Fruit fly (Drosophila melanogaster) whole organism, embryonic: Measurements from ENCODE around the gene gfzf.

Source experiments
- Ada2b ChIP-seq: fragments of 200-800 bp; sonication (Bioruptor generic); IDR thresholded peaks from 2 replicates; pipeline ENCODE4 v1.3.6; 2022; ENCODE audit warnings: missing biosample characterization, missing genetic modification characterization
- CG10321 ChIP-seq: fragments of 200-800 bp; sonication (Bioruptor generic); IDR thresholded peaks from 2 replicates; pipeline ENCODE4 v1.3.6; 2022; ENCODE audit warnings: missing biosample characterization, missing genetic modification characterization
- CG11398 ChIP-seq: fragments of 200-800 bp; sonication (Bioruptor generic); optimal IDR thresholded peaks from 2 replicates; lab custom pipeline; 2016; ENCODE audit warnings: missing biosample characterization, missing genetic modification characterization
- CG13123 ChIP-seq: fragments of 200-800 bp; sonication (Bioruptor generic); optimal IDR thresholded peaks from 2 replicates; lab custom pipeline; 2016; ENCODE audit warnings: missing biosample characterization, missing genetic modification characterization
- CG13424 ChIP-seq: fragments of 200-800 bp; sonication (Bioruptor generic); optimal IDR thresholded peaks from 2 replicates; lab custom pipeline; 2019; ENCODE audit warnings: missing biosample characterization, mild to moderate bottlenecking, missing genetic modification characterization, moderate library complexity
- CG14667 ChIP-seq: fragments of 200-800 bp; sonication (Bioruptor generic); IDR thresholded peaks from 2 replicates; pipeline ENCODE4 v1.3.6; 2022; ENCODE audit warnings: missing biosample characterization, missing genetic modification characterization
- CG16779 ChIP-seq: fragments of 200-800 bp; sonication (Bioruptor generic); IDR thresholded peaks from 2 replicates; pipeline ENCODE4 v1.3.6; 2022; ENCODE audit warnings: missing biosample characterization, missing genetic modification characterization
- CG17328 ChIP-seq: fragments of 200-800 bp; sonication (Bioruptor generic); IDR thresholded peaks from 2 replicates; pipeline ENCODE4 v1.3.6; 2022; ENCODE audit warnings: missing biosample characterization, missing genetic modification characterization
- CG17385 ChIP-seq: fragments of 200-800 bp; sonication (Bioruptor generic); optimal IDR thresholded peaks from 3 replicates; lab custom pipeline; 2018; ENCODE audit warnings: missing biosample characterization, mild to moderate bottlenecking, missing genetic modification characterization
- CG17912 ChIP-seq: fragments of 200-800 bp; sonication (Bioruptor generic); optimal IDR thresholded peaks from 2 replicates; lab custom pipeline; 2018; ENCODE audit warnings: missing biosample characterization, mild to moderate bottlenecking, missing genetic modification characterization
- CG2202 ChIP-seq: fragments of 200-800 bp; sonication (Bioruptor generic); optimal IDR thresholded peaks from 2 replicates; lab custom pipeline; 2018; ENCODE audit warnings: missing biosample characterization, mild to moderate bottlenecking, missing genetic modification characterization
- CG31224 ChIP-seq: fragments of 200-800 bp; sonication (Bioruptor generic); IDR thresholded peaks from 2 replicates; pipeline ENCODE4 v1.3.6; 2022; ENCODE audit warnings: missing biosample characterization, missing genetic modification characterization
- CG31365 ChIP-seq: fragments of 200-800 bp; sonication (Bioruptor generic); optimal IDR thresholded peaks from 2 replicates; lab custom pipeline; 2018; ENCODE audit warnings: missing biosample characterization, mild to moderate bottlenecking, missing genetic modification characterization
- CG6791 ChIP-seq: fragments of 200-800 bp; sonication (Bioruptor generic); IDR thresholded peaks from 3 replicates; pipeline ENCODE4 v1.3.6; 2022; ENCODE audit warnings: missing biosample characterization, missing genetic modification characterization; ENCODE audit not compliant: partially characterized antibody
- CG7745 ChIP-seq: fragments of 200-800 bp; sonication (Bioruptor generic); optimal IDR thresholded peaks from 2 replicates; lab custom pipeline; 2018; ENCODE audit warnings: missing biosample characterization, mild to moderate bottlenecking, missing genetic modification characterization, moderate library complexity
- CG7928 ChIP-seq: fragments of 200-800 bp; sonication (Bioruptor generic); optimal IDR thresholded peaks from 2 replicates; lab custom pipeline; 2017; ENCODE audit warnings: missing biosample characterization, mild to moderate bottlenecking, missing genetic modification characterization
- CG8290 ChIP-seq, 3 experiments: fragments of 200-800 bp; sonication (Bioruptor generic); optimal IDR thresholded peaks; 2 replicates each; lab custom pipeline; 2016 to 2019; ENCODE audit warnings: missing biosample characterization in 3 of 3, missing genetic modification characterization in 3 of 3, mild to moderate bottlenecking in 2 of 3, moderate library complexity in 1 of 3
- CG9876 ChIP-seq: fragments of 200-800 bp; sonication (Bioruptor generic); optimal IDR thresholded peaks from 2 replicates; lab custom pipeline; 2016; ENCODE audit warnings: missing biosample characterization, missing genetic modification characterization
- CoRest ChIP-seq: fragments of 200-800 bp; sonication (Bioruptor generic); optimal IDR thresholded peaks from 3 replicates; lab custom pipeline; 2018; ENCODE audit warnings: missing biosample characterization, mild to moderate bottlenecking, missing genetic modification characterization, moderate library complexity
- D19B ChIP-seq: fragments of 200-800 bp; sonication (Bioruptor generic); optimal IDR thresholded peaks from 2 replicates; lab custom pipeline; 2017; ENCODE audit warnings: missing biosample characterization, mild to moderate bottlenecking, missing genetic modification characterization
- H15 ChIP-seq: fragments of 200-800 bp; sonication (Bioruptor generic); IDR thresholded peaks from 3 replicates; pipeline ENCODE4 v1.3.6; 2022; ENCODE audit warnings: missing biosample characterization, missing genetic modification characterization
- Hmr ChIP-seq: fragments of 200-800 bp; sonication (Bioruptor generic); optimal IDR thresholded peaks from 3 replicates; lab custom pipeline; 2017; ENCODE audit warnings: mild to moderate bottlenecking, missing biosample characterization, missing genetic modification reagents, missing genetic modification characterization
- MBD-R2 ChIP-seq: fragments of 200-800 bp; sonication (Bioruptor generic); IDR thresholded peaks from 2 replicates; pipeline ENCODE4 v1.3.6; 2022; ENCODE audit warnings: missing biosample characterization, missing genetic modification characterization
- MESR4 ChIP-seq: fragments of 200-800 bp; sonication (Bioruptor generic); optimal IDR thresholded peaks from 2 replicates; lab custom pipeline; 2018; ENCODE audit warnings: missing biosample characterization, mild to moderate bottlenecking, missing genetic modification characterization, moderate library complexity
- Ptx1 ChIP-seq: fragments of 200-800 bp; sonication (Bioruptor generic); IDR thresholded peaks from 2 replicates; pipeline ENCODE4 v1.3.6; 2022; ENCODE audit warnings: missing biosample characterization, missing genetic modification characterization
- ase ChIP-seq: fragments of 200-800 bp; sonication (Bioruptor generic); IDR thresholded peaks from 3 replicates; pipeline ENCODE4 v1.3.6; 2022; ENCODE audit warnings: missing biosample characterization, missing genetic modification characterization
- bab2 ChIP-seq: fragments of 200-800 bp; sonication (Bioruptor generic); optimal IDR thresholded peaks from 2 replicates; lab custom pipeline; 2016; ENCODE audit warnings: missing biosample characterization, missing genetic modification characterization
- bbx ChIP-seq: fragments of 200-800 bp; sonication (Bioruptor generic); IDR thresholded peaks from 2 replicates; pipeline ENCODE4 v1.3.6; 2022; ENCODE audit warnings: missing biosample characterization, missing genetic modification characterization; ENCODE audit not compliant: partially characterized antibody
- cad ChIP-seq: fragments of >200 bp; optimal IDR thresholded peaks from 2 replicates; lab custom pipeline; 2017; ENCODE audit warnings: missing biosample characterization, missing genetic modification characterization
- chm ChIP-seq: fragments of 200-800 bp; sonication (Bioruptor generic); IDR thresholded peaks from 2 replicates; pipeline ENCODE4 v1.3.6; 2022; ENCODE audit warnings: missing biosample characterization, missing genetic modification characterization
- dysf ChIP-seq: fragments of 200-800 bp; sonication (Bioruptor generic); IDR thresholded peaks from 3 replicates; pipeline ENCODE4 v1.3.6; 2022; ENCODE audit warnings: missing biosample characterization, missing genetic modification characterization
- ems ChIP-seq: fragments of 200-800 bp; sonication (Bioruptor generic); optimal IDR thresholded peaks from 3 replicates; lab custom pipeline; 2016; ENCODE audit warnings: missing biosample characterization, missing genetic modification characterization
- eve ChIP-seq, 2 experiments: fragments of >200 bp; optimal IDR thresholded peaks; 2 replicates each; lab custom pipeline; 2017; ENCODE audit warnings: missing biosample characterization in 2 of 2, missing genetic modification characterization in 2 of 2
- fru ChIP-seq: fragments of >200 bp; optimal IDR thresholded peaks from 2 replicates; lab custom pipeline; 2017
- gem ChIP-seq: fragments of 200-800 bp; sonication (Bioruptor generic); optimal IDR thresholded peaks from 2 replicates; lab custom pipeline; 2019; ENCODE audit warnings: missing biosample characterization, mild to moderate bottlenecking, missing genetic modification characterization, moderate library complexity
- gsb-n ChIP-seq: fragments of 200-800 bp; sonication (Bioruptor generic); optimal IDR thresholded peaks from 3 replicates; lab custom pipeline; 2018; ENCODE audit warnings: missing biosample characterization, mild to moderate bottlenecking, missing genetic modification characterization
- jigr1 ChIP-seq: fragments of 200-800 bp; sonication (Bioruptor generic); IDR thresholded peaks from 3 replicates; pipeline ENCODE4 v1.3.6; 2022; ENCODE audit warnings: missing biosample characterization, missing genetic modification characterization
- jing ChIP-seq: fragments of 200-800 bp; sonication (Bioruptor generic); optimal IDR thresholded peaks from 2 replicates; lab custom pipeline; 2018; ENCODE audit warnings: missing biosample characterization, mild to moderate bottlenecking, missing genetic modification characterization
- knrl ChIP-seq: fragments of 200-800 bp; sonication (Bioruptor generic); IDR thresholded peaks from 3 replicates; pipeline ENCODE4 v1.3.6; 2022; ENCODE audit warnings: missing biosample characterization, missing genetic modification characterization; ENCODE audit not compliant: partially characterized antibody
- lov ChIP-seq, 2 experiments: fragments of 200-800 bp in 1 of 2; fragments of >200 bp in 1 of 2; sonication (Bioruptor generic) in 1 of 2; IDR thresholded peaks in 1 of 2; optimal IDR thresholded peaks in 1 of 2; 2 replicates in 1 of 2; 3 replicates in 1 of 2; pipeline versions ENCODE4 v1.3.6 to Lab custom; 2017 to 2022; ENCODE audit warnings: missing biosample characterization in 1 of 2, missing genetic modification characterization in 1 of 2
- otp ChIP-seq: fragments of 200-800 bp; sonication (Bioruptor generic); IDR thresholded peaks from 3 replicates; pipeline ENCODE4, ENCODE4 v1.3.6; 2022; ENCODE audit warnings: missing biosample characterization, missing genetic modification characterization
- pita ChIP-seq: fragments of 200-800 bp; sonication (Bioruptor generic); optimal IDR thresholded peaks from 2 replicates; lab custom pipeline; 2017; ENCODE audit warnings: missing biosample characterization, mild to moderate bottlenecking, missing genetic modification characterization
- pnt ChIP-seq: fragments of 200-800 bp; sonication (Bioruptor generic); optimal IDR thresholded peaks from 3 replicates; lab custom pipeline; 2016; ENCODE audit warnings: missing biosample characterization, missing genetic modification characterization
- run ChIP-seq: fragments of 200-800 bp; sonication (Bioruptor generic); optimal IDR thresholded peaks from 3 replicates; lab custom pipeline; 2018; ENCODE audit warnings: missing biosample characterization, mild to moderate bottlenecking, missing genetic modification characterization
- salm ChIP-seq: fragments of 200-800 bp; sonication (Bioruptor generic); optimal IDR thresholded peaks from 2 replicates; lab custom pipeline; 2018; ENCODE audit warnings: missing biosample characterization, mild to moderate bottlenecking, missing genetic modification characterization
- sna ChIP-seq: fragments of 200-800 bp; sonication (Bioruptor generic); IDR thresholded peaks from 2 replicates; pipeline ENCODE4 v1.3.6; 2022; ENCODE audit warnings: missing biosample characterization, missing genetic modification characterization; ENCODE audit not compliant: partially characterized antibody
- sqz ChIP-seq: fragments of 200-800 bp; sonication (Bioruptor generic); optimal IDR thresholded peaks from 3 replicates; lab custom pipeline; 2018; ENCODE audit warnings: missing biosample characterization, mild to moderate bottlenecking, missing genetic modification characterization
- tgo ChIP-seq: fragments of 200-800 bp; sonication (Bioruptor generic); IDR thresholded peaks from 3 replicates; pipeline ENCODE4 v1.3.6; 2022; ENCODE audit warnings: missing biosample characterization, missing genetic modification characterization
- trh ChIP-seq: fragments of 200-800 bp; sonication (Bioruptor generic); optimal IDR thresholded peaks from 2 replicates; lab custom pipeline; 2016; ENCODE audit warnings: missing biosample characterization, missing genetic modification characterization

The gfzf gene

DNA sequence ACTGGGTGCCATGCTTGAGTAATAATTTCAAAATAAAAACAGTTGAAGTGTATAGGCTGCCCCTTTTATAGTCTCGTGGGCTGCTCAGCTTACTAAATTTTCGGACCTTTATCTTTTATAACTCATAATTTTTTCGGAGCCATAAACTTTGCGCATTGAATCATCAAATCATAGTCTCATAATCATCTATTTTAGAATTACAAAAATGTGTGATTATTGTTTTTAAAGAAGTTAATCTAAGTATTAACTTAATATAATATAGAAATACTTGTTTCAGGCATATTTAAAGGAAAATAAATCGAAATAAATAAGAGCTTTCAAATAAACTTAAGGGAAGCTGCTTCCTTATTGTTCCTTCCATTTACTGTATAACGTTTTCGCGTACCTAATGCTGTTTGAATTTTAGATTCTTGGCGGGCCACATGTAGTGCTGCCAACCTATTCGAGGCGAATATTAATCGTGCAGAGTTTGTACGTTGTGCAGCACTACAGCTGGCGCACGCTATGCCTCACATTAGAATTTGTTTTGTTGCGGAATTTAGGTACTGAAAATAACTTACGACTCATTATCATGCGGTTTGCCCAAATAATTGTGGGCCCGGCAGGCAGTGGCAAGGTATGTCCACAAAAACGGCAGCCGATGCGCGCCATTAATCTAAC lies 6.4 kb downstream of the gfzf start, which contains the start of the genes CG14610 and CG2656 (continued):
- TF ChIP-seq chm (GFP tag; lab: Robert Waterston, UW) (peak; percentile 47; the same call in 1 of the 2 replicates), CG17328 (GFP tag; lab: Robert Waterston, UW) (peak; percentile 67), CG17385 (GFP tag; lab: Kevin White, UChicago) (peak; percentile 49), otp (GFP tag; lab: Robert Waterston, UW) (0 out of 3 replicates have a peak, but pooled peaks have one; percentile 34), ems (GFP tag; lab: Kevin White, UChicago) (peak; percentile 86), gem (peak; percentile 70), CG10321 (no peak), salm (tag; lab: Kevin White, UChicago) (no peak), sqz (GFP tag; lab: Kevin White, UChicago) (no peak), jing (GFP tag; lab: Kevin White, UChicago) (no peak), jigr1 (GFP tag; lab: Robert Waterston, UW) (no peak), CG11398 (GFP tag; lab: Kevin White, UChicago) (peak; percentile 66), pnt (GFP tag; lab: Kevin White, UChicago) (peak; percentile 81), tgo (peak; percentile 63; the same call in 2 of the 3 replicates), CG2202 (peak; percentile 46), D19B (GFP tag; lab: Kevin White, UChicago) (no peak), Ptx1 (peak; percentile 75), ase (no peak), CG17912 (GFP tag; lab: Kevin White, UChicago) (peak; percentile 59), MBD-R2 (GFP tag; lab: Robert Waterston, UW) (peak; percentile 94), CG6791 (GFP tag; lab: Robert Waterston, UW) (no peak), CG16779 (peak; percentile 50; the same call in 1 of the 2 replicates), Hmr (GFP tag; lab: Kevin White, UChicago) (peak; percentile 56), Ada2b (GFP tag; lab: Robert Waterston, UW) (peak; percentile 51; the same call in 1 of the 2 replicates), H15 (peak; percentile 48; the same call in 1 of the 3 replicates), CG9876 (GFP tag; lab: Kevin White, UChicago) (peak; percentile 68), CoRest (peak; percentile 56), gsb-n (tag; lab: Kevin White, UChicago) (peak; percentile 82), bab2 (peak; percentile 90), dysf (GFP tag; lab: Robert Waterston, UW) (0 out of 3 replicates have a peak, but pooled peaks have one; percentile 42), lov (optimal IDR thresholded peaks at IDR 0.05; lab: Kevin White, UChicago) (no peak), lov (GFP tag; IDR thresholded peaks at IDR 0.05; lab: Robert Waterston, UW) (no peak), CG31365 (tag; lab: Kevin White, UChicago) (peak; percentile 15), CG8290 (GFP tag; optimal IDR thresholded peaks at IDR 0.05; lab: Kevin White, UChicago) (peak; percentile 62), CG8290 (tag; optimal IDR thresholded peaks at IDR 0.05; lab: Kevin White, UChicago) (peak in 1 of 2 experiments; percentile 93), pita (no peak), run (tag; lab: Kevin White, UChicago) (no peak), cad (no peak), bbx (GFP tag; lab: Robert Waterston, UW) (peak; percentile 75), CG14667 (GFP tag; lab: Robert Waterston, UW) (no peak), MESR4 (GFP tag; lab: Kevin White, UChicago) (peak; percentile 80), CG7745 (no peak), trh (GFP tag; lab: Kevin White, UChicago) (no peak), CG31224 (GFP tag; lab: Robert Waterston, UW) (peak; percentile 24; the same call in 1 of the 2 replicates), CG7928 (GFP tag; lab: Kevin White, UChicago) (peak; percentile 20), CG13424 (tag; lab: Kevin White, UChicago) (peak; percentile 53), eve (GFP tag; optimal IDR thresholded peaks at IDR 0.05; lab: Kevin White, UChicago) (no peak), CG13123 (GFP tag; lab: Kevin White, UChicago) (peak; percentile 68), sna (peak; percentile 64), fru (lab: Kevin White, UChicago) (no peak), knrl (GFP tag; lab: Robert Waterston, UW) (peak; percentile 51; the same call in 2 of the 3 replicates)
